Fruit fly (Drosophila melanogaster): ENCODE measurements around the gene CG14341.

CG14341 gene

DNA sequence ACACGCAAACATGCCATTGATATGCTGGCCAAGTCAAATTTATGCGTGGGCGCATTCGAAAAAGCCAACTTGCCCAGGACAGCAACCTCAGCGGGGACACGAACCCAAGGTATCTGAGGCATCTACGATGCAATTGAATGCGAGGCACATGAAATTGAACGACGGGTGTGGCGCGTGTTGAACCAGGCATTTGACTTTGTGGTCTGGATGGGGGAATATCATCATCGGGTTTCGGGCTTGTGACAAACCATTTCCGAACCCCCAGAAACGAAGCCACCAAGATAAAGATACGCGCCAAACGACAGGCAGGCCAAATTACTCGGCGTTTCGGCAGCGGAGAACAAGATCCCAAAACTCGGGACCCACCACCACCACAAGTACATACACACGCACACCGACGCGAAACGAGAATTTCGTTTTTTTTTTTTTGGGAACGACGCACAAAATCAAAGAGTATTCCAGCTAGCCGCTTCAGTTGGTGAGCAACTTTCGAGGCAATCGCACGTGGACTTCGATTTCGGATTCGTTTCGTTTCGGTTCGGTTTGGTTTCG, 23.5 kb upstream of the CG14341 start, which contains the start of gene MFS3 (continued):
- peak; percentile 23; the same call in 1 of the 3 replicates for TF ChIP-seq CG6163 (GFP tag; IDR thresholded peaks at IDR 0.05)
- TF ChIP-seq CG7368 (GFP tag; optimal IDR thresholded peaks at IDR 0.05): no peak
- no peak for TF ChIP-seq Blimp-1 (GFP tag; optimal IDR thresholded peaks at IDR 0.05)
- TF ChIP-seq CG3032 (tag; optimal IDR thresholded peaks at IDR 0.05): no peak
- no peak for TF ChIP-seq dac (GFP tag; optimal IDR thresholded peaks at IDR 0.05)
- no peak for TF ChIP-seq Sox102F (GFP tag; optimal IDR thresholded peaks at IDR 0.05)
- TF ChIP-seq ss (GFP tag; optimal IDR thresholded peaks at IDR 0.05): peak; percentile 2 to 52
- TF ChIP-seq spab (GFP tag; optimal IDR thresholded peaks at IDR 0.05): no peak
- TF ChIP-seq CG16779 (tag; optimal IDR thresholded peaks at IDR 0.05): no peak
- TF ChIP-seq Eip93F (GFP tag; optimal IDR thresholded peaks at IDR 0.05): no peak
- TF ChIP-seq dsx (GFP tag; optimal IDR thresholded peaks at IDR 0.05; ENCODE audit: poor library complexity, severe bottlenecking): no peak
- TF ChIP-seq salr (GFP tag; optimal IDR thresholded peaks at IDR 0.05): no peak
- TF ChIP-seq CG6276 (GFP tag; optimal IDR thresholded peaks at IDR 0.05): peak; percentile 89
- no peak for TF ChIP-seq CG8319 (GFP tag; optimal IDR thresholded peaks at IDR 0.05)
- TF ChIP-seq CG1621 (tag; optimal IDR thresholded peaks at IDR 0.05): no peak
- no peak for TF ChIP-seq Smox (GFP tag; optimal IDR thresholded peaks at IDR 0.05)
- TF ChIP-seq Sox14 (GFP tag; optimal IDR thresholded peaks at IDR 0.05): no peak
- no peak for TF ChIP-seq acj6 (GFP tag; optimal IDR thresholded peaks at IDR 0.05)
- peak; percentile 62 for TF ChIP-seq Eip78C (GFP tag)
- no peak for TF ChIP-seq CG32006 (GFP tag; optimal IDR thresholded peaks at IDR 0.05)
- TF ChIP-seq Met (GFP tag; optimal IDR thresholded peaks at IDR 0.05): peak; percentile 28

DNA sequence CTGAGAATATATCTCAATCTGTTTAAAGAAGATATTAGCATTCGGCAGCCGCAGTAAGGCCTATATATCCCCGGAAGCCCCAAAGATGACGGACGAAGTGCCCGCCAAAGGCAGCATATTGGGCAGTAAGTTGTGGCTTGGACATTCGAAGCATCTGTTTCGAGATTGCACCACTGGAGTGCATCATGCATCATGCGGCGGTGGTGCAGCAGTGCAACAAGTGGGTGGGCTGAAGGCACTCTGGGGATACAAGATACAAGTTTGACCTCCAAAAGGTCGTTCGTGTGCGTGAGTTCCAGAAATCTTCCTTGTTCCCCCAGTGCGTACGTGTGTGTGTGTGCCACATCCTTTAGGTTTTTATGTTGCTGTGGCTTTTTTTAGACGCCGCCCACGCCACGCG, 23.0 kb upstream of the CG14341 start:
- TF ChIP-seq OdsH (GFP tag; optimal IDR thresholded peaks at IDR 0.05) (no peak), CG31627 (GFP tag; optimal IDR thresholded peaks at IDR 0.05) (no peak), topi (GFP tag; optimal IDR thresholded peaks at IDR 0.05) (no peak), CG11294 (GFP tag; IDR thresholded peaks at IDR 0.05) (no peak), Gug (GFP tag; IDR thresholded peaks at IDR 0.05) (no peak), CG6163 (GFP tag; IDR thresholded peaks at IDR 0.05) (no peak), vri (GFP tag; optimal IDR thresholded peaks at IDR 0.05) (no peak), CG1621 (tag; optimal IDR thresholded peaks at IDR 0.05) (no peak), Hr4 (GFP tag; optimal IDR thresholded peaks at IDR 0.05) (no peak), Sox14 (GFP tag; optimal IDR thresholded peaks at IDR 0.05) (no peak), fkh (GFP tag; optimal IDR thresholded peaks at IDR 0.05) (no peak), cyc (GFP tag; optimal IDR thresholded peaks at IDR 0.05) (no peak), Hr39 (GFP tag; optimal IDR thresholded peaks at IDR 0.05) (no peak)

DNA sequence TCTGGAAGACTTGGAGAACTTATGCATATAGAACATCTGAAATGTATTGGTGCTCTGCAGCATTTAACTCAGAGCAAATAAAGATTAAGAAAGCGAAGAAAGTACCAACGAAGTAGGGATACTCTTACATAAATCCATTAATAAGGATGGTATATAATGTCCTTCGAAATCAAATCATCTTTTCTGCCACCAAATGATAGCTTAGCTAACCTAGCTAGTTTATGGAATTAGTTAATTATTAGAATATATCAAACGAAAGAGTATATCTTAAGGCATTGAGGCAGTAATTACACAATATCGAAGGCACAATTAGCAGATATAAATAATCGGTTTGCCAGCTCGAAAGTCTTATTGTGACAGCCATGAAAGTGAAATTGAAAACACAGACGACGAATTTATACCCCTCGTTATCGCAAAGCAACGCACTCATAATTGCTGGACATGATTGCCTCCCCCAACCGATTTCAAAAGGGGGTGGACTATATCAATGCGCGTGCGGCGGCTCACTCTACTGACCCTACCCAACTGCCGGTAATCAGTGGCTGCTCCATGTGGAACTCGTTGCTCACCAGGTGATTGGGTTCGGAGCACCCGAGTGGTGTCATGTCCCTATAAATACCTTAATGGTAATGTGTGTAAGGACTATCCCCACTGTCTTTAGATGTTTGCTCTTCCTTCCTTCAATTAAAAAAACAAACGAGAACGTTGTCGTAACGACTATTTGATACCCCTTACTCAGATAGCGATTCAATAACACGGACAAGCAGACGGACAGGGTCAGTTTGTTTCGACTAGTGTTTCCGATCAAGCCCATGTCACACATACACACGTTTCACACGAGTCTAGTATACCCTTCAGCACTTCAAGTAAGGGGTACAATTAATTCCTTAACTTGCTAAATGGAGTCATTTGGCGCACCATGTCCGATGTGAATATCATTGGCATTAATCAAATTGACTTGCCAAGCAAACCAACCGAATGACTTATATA, 21.6 kb upstream of the CG14341 start:
- TF ChIP-seq Met (GFP tag; optimal IDR thresholded peaks at IDR 0.05) (peak; percentile 92), lz (GFP tag; optimal IDR thresholded peaks at IDR 0.05) (peak; percentile 91), CG9139 (GFP tag; optimal IDR thresholded peaks at IDR 0.05) (no peak), Ets96B (tag; optimal IDR thresholded peaks at IDR 0.05) (peak; percentile 68), eg (GFP tag; IDR thresholded peaks at IDR 0.05) (peak; percentile 57; the same call in 2 of the 3 replicates), CG10669 (GFP tag; optimal IDR thresholded peaks at IDR 0.05) (peak; percentile 65), Lpt (GFP tag; optimal IDR thresholded peaks at IDR 0.05) (peak; percentile 13), ss (GFP tag; optimal IDR thresholded peaks at IDR 0.05) (no peak), CG6163 (GFP tag; IDR thresholded peaks at IDR 0.05) (peak; percentile 73), CG8119 (GFP tag; IDR thresholded peaks at IDR 0.05) (peak; percentile 64), CG1621 (tag; optimal IDR thresholded peaks at IDR 0.05) (peak; percentile 52), CG7368 (GFP tag; optimal IDR thresholded peaks at IDR 0.05) (peak; percentile 60), CG10631 (GFP tag; optimal IDR thresholded peaks at IDR 0.05) (peak; percentile 62), esn (GFP tag; optimal IDR thresholded peaks at IDR 0.05) (peak; percentile 94), achi (GFP tag; optimal IDR thresholded peaks at IDR 0.05) (peak; percentile 74), Hr39 (GFP tag; optimal IDR thresholded peaks at IDR 0.05) (peak; percentile 94), CG6276 (GFP tag; optimal IDR thresholded peaks at IDR 0.05) (no peak), CG11902 (GFP tag; optimal IDR thresholded peaks at IDR 0.05) (peak; percentile 65), svp (GFP tag) (peak; percentile 95), CG6792 (GFP tag; optimal IDR thresholded peaks at IDR 0.05) (peak; percentile 74), CG15336 (GFP tag; IDR thresholded peaks at IDR 0.05) (peak; percentile 61), CG11762 (GFP tag; optimal IDR thresholded peaks at IDR 0.05; ENCODE audit: insufficient read depth) (peak; percentile 49)
